Worm (Caenorhabditis elegans) whole organism, L1 larva: Measurements from ENCODE around the gene T05C12.1.

ENCODE experiments used
- C04F5.9 ChIP-seq: sonication (generic microtip); optimal IDR thresholded peaks from 2 replicates; lab custom pipeline; 2016; ENCODE audit warnings: missing genetic modification characterization, missing compliant biosample characterization
- C16A3.4 ChIP-seq: fragments of 150-350 bp; optimal IDR thresholded peaks from 2 replicates; lab custom pipeline; 2014; ENCODE audit warnings: missing biosample characterization, missing genetic modification characterization
- C34B4.2 ChIP-seq: sonication (generic microtip); optimal IDR thresholded peaks from 2 replicates; lab custom pipeline; 2017; ENCODE audit warnings: mild to moderate bottlenecking, missing genetic modification characterization, missing compliant biosample characterization
- F16B12.6 ChIP-seq: fragments of 150-350 bp; optimal IDR thresholded peaks from 2 replicates; lab custom pipeline; 2014; ENCODE audit warnings: missing biosample characterization, missing genetic modification characterization
- aly-2 ChIP-seq: fragments of 150-350 bp; optimal IDR thresholded peaks from 2 replicates; lab custom pipeline; 2014; ENCODE audit warnings: missing biosample characterization, missing genetic modification characterization
- ama-1 ChIP-seq: fragments of 150-350 bp; optimal IDR thresholded peaks from 2 replicates; lab custom pipeline; 2014
- ceh-82 ChIP-seq, 3 experiments: fragments of 150-350 bp in 1 of 3; sonication (generic microtip) in 2 of 3; optimal IDR thresholded peaks; 2 replicates each; lab custom pipeline; 2014 to 2017; ENCODE audit warnings: missing biosample characterization in 3 of 3, missing genetic modification characterization in 3 of 3
- ceh-90 ChIP-seq: sonication (generic microtip); optimal IDR thresholded peaks from 2 replicates; lab custom pipeline; 2016; ENCODE audit warnings: missing genetic modification characterization, missing compliant biosample characterization
- ces-1 ChIP-seq: fragments of 150-350 bp; optimal IDR thresholded peaks from 2 replicates; lab custom pipeline; 2014; ENCODE audit warnings: missing biosample characterization, missing genetic modification reagents, missing genetic modification characterization
- dsc-1 ChIP-seq: sonication (generic microtip); optimal IDR thresholded peaks from 2 replicates; lab custom pipeline; 2016; ENCODE audit warnings: mild to moderate bottlenecking, missing genetic modification characterization, missing compliant biosample characterization
- efl-1 ChIP-seq, 4 experiments: fragments of 150-350 bp; optimal IDR thresholded peaks in 3 of 4; peaks in 1 of 4; 1 replicate in 1 of 4; 2 replicates in 3 of 4; lab custom pipeline; 2014; ENCODE audit warnings: missing biosample characterization in 2 of 4, missing genetic modification characterization in 2 of 4, missing genetic modification reagents in 2 of 4
- efl-3 ChIP-seq: fragments of 200-800 bp; sonication (Bioruptor generic); optimal IDR thresholded peaks from 2 replicates; lab custom pipeline; 2018; ENCODE audit warnings: mild to moderate bottlenecking, missing genetic modification characterization, missing compliant biosample characterization
- egl-13 ChIP-seq: sonication (generic microtip); optimal IDR thresholded peaks from 2 replicates; lab custom pipeline; 2016; ENCODE audit warnings: missing genotype, missing genetic modification reagents, missing genetic modification characterization, missing compliant biosample characterization
- egl-27 ChIP-seq, 2 experiments: fragments of 150-350 bp in 1 of 2; sonication (generic microtip); optimal IDR thresholded peaks; 3 replicates each; lab custom pipeline; 2017 to 2018; ENCODE audit warnings: missing biosample characterization in 2 of 2, missing genetic modification characterization in 2 of 2, missing genetic modification reagents in 2 of 2
- elt-2 ChIP-seq: sonication (generic microtip); optimal IDR thresholded peaks from 2 replicates; lab custom pipeline; 2016; ENCODE audit warnings: missing genetic modification characterization, mild to moderate bottlenecking, inconsistent platforms, missing compliant biosample characterization, missing genetic modification reagents
- fos-1 ChIP-seq: fragments of 150-350 bp; optimal IDR thresholded peaks from 2 replicates; lab custom pipeline; 2014; ENCODE audit warnings: missing biosample characterization, missing genetic modification characterization
- grh-1 ChIP-seq: fragments of 200-800 bp; sonication (Bioruptor generic); IDR thresholded peaks from 2 replicates; pipeline ENCODE4 v1.3.6; 2022; ENCODE audit warnings: missing genetic modification reagents, missing genetic modification characterization, missing compliant biosample characterization
- hlh-4 ChIP-seq: sonication (generic microtip); optimal IDR thresholded peaks from 2 replicates; lab custom pipeline; 2016; ENCODE audit warnings: mild to moderate bottlenecking, missing genetic modification characterization, missing compliant biosample characterization
- hpl-2 ChIP-seq: fragments of 150-350 bp; optimal IDR thresholded peaks from 2 replicates; lab custom pipeline; 2014; ENCODE audit warnings: missing biosample characterization, missing genetic modification reagents, missing genetic modification characterization
- jun-1 ChIP-seq: fragments of 150-350 bp; optimal IDR thresholded peaks from 2 replicates; lab custom pipeline; 2014; ENCODE audit warnings: missing biosample characterization, missing genetic modification reagents, missing genetic modification characterization
- lin-13 ChIP-seq: fragments of 150-350 bp; optimal IDR thresholded peaks from 2 replicates; lab custom pipeline; 2014; ENCODE audit warnings: missing biosample characterization, missing genetic modification reagents, missing genetic modification characterization
- lin-14 ChIP-seq: fragments of 200-800 bp; sonication (Bioruptor generic); optimal IDR thresholded peaks from 2 replicates; lab custom pipeline; 2018; ENCODE audit warnings: mild to moderate bottlenecking, missing genetic modification characterization, moderate library complexity, missing compliant biosample characterization
- lin-15B ChIP-seq: fragments of 150-350 bp; sonication (generic microtip); optimal IDR thresholded peaks from 3 replicates; lab custom pipeline; 2014; ENCODE audit warnings: missing biosample characterization, missing genetic modification characterization
- lin-35 ChIP-seq, 2 experiments: fragments of 150-350 bp; optimal IDR thresholded peaks; 2 replicates each; lab custom pipeline; 2014; ENCODE audit warnings: missing biosample characterization in 2 of 2, missing genetic modification characterization in 2 of 2, missing genetic modification reagents in 2 of 2
- lin-39 ChIP-seq: fragments of 150-350 bp; optimal IDR thresholded peaks from 2 replicates; lab custom pipeline; 2014; ENCODE audit warnings: missing biosample characterization, missing genetic modification reagents, missing genetic modification characterization
- mab-9 ChIP-seq: fragments of 200-800 bp; sonication (Bioruptor generic); IDR thresholded peaks from 2 replicates; pipeline ENCODE4 v1.3.6; 2022; ENCODE audit warnings: missing genetic modification reagents, missing genetic modification characterization, missing compliant biosample characterization
- mdl-1 ChIP-seq, 2 experiments: fragments of 150-350 bp; optimal IDR thresholded peaks; 2 replicates each; lab custom pipeline; 2014 to 2017; ENCODE audit warnings: missing biosample characterization in 2 of 2, missing genetic modification characterization in 2 of 2, inconsistent platforms in 1 of 2
- mef-2 ChIP-seq: fragments of 150-350 bp; optimal IDR thresholded peaks from 2 replicates; lab custom pipeline; 2014; ENCODE audit warnings: missing biosample characterization, missing genetic modification characterization
- nhr-19 ChIP-seq: fragments of 200-800 bp; sonication (Bioruptor generic); conservative IDR thresholded peaks from 2 replicates; pipeline ENCODE4 v1.3.6; 2022; ENCODE audit warnings: missing genetic modification characterization, missing compliant biosample characterization
- nhr-20 ChIP-seq: sonication (generic microtip); optimal IDR thresholded peaks from 2 replicates; lab custom pipeline; 2016; ENCODE audit warnings: mild to moderate bottlenecking, missing genetic modification characterization, missing compliant biosample characterization
- nhr-237 ChIP-seq: fragments of 150-350 bp; optimal IDR thresholded peaks from 2 replicates; lab custom pipeline; 2014; ENCODE audit warnings: missing biosample characterization, missing genetic modification characterization
- nhr-28 ChIP-seq: fragments of 150-350 bp; optimal IDR thresholded peaks from 2 replicates; lab custom pipeline; 2014; ENCODE audit warnings: missing biosample characterization, missing genetic modification characterization
- nhr-47 ChIP-seq: sonication (generic microtip); optimal IDR thresholded peaks from 2 replicates; lab custom pipeline; 2016; ENCODE audit warnings: mild to moderate bottlenecking, missing genetic modification characterization, moderate library complexity, missing compliant biosample characterization
- nhr-71 ChIP-seq: sonication (generic microtip); optimal IDR thresholded peaks from 2 replicates; lab custom pipeline; 2016; ENCODE audit warnings: mild to moderate bottlenecking, missing genetic modification characterization, moderate library complexity, missing compliant biosample characterization
- nhr-76 ChIP-seq: sonication (generic microtip); optimal IDR thresholded peaks from 2 replicates; lab custom pipeline; 2017; ENCODE audit warnings: missing biosample characterization, missing genetic modification characterization
- nhr-84 ChIP-seq: sonication (generic microtip); optimal IDR thresholded peaks from 2 replicates; lab custom pipeline; 2017; ENCODE audit warnings: missing biosample characterization, missing genetic modification characterization
- nhr-85 ChIP-seq: sonication (generic microtip); peaks from one replicate; lab custom pipeline; 2016; ENCODE audit warnings: missing genetic modification characterization, inconsistent platforms, missing compliant biosample characterization
- nhr-90 ChIP-seq: sonication (generic microtip); optimal IDR thresholded peaks from 2 replicates; lab custom pipeline; 2016; ENCODE audit warnings: mild to moderate bottlenecking, missing genetic modification characterization, missing compliant biosample characterization; ENCODE audit not compliant: poor library complexity
- pag-3 ChIP-seq: sonication (generic microtip); optimal IDR thresholded peaks from 2 replicates; lab custom pipeline; 2017; ENCODE audit warnings: missing genetic modification characterization, mild to moderate bottlenecking, missing compliant biosample characterization, antibody characterized with exemption, borderline replicate concordance; ENCODE audit not compliant: insufficient read depth
- pax-3 ChIP-seq: fragments of 200-800 bp; sonication (Bioruptor generic); optimal IDR thresholded peaks from 2 replicates; lab custom pipeline; 2018; ENCODE audit warnings: mild to moderate bottlenecking, missing genetic modification characterization, moderate library complexity, missing compliant biosample characterization
- pqm-1 ChIP-seq: sonication (generic microtip); optimal IDR thresholded peaks from 3 replicates; lab custom pipeline; 2017; ENCODE audit warnings: missing biosample characterization, missing genetic modification characterization
- skn-1 ChIP-seq: fragments of 150-350 bp; optimal IDR thresholded peaks from 2 replicates; lab custom pipeline; 2014; ENCODE audit warnings: missing biosample characterization, missing genetic modification characterization
- sox-4 ChIP-seq: sonication (generic microtip); optimal IDR thresholded peaks from 2 replicates; lab custom pipeline; 2016; ENCODE audit warnings: missing genetic modification characterization, missing compliant biosample characterization
- sptf-1 ChIP-seq: fragments of 150-350 bp; optimal IDR thresholded peaks from 2 replicates; lab custom pipeline; 2014; ENCODE audit warnings: missing biosample characterization, missing genetic modification characterization
- sup-37 ChIP-seq: fragments of 200-800 bp; sonication (Bioruptor generic); optimal IDR thresholded peaks from 2 replicates; lab custom pipeline; 2018; ENCODE audit warnings: mild to moderate bottlenecking, missing genetic modification characterization, missing compliant biosample characterization
- swsn-7 ChIP-seq: sonication (generic microtip); optimal IDR thresholded peaks from 2 replicates; lab custom pipeline; 2016; ENCODE audit warnings: missing genetic modification characterization, missing compliant biosample characterization
- tbx-2 ChIP-seq: sonication (generic microtip); optimal IDR thresholded peaks from 2 replicates; lab custom pipeline; 2016; ENCODE audit warnings: missing genetic modification characterization, missing compliant biosample characterization
- unc-62 ChIP-seq: fragments of 150-350 bp; optimal IDR thresholded peaks from 2 replicates; lab custom pipeline; 2014; ENCODE audit warnings: missing biosample characterization, missing genetic modification reagents, missing genetic modification characterization
- unc-86 ChIP-seq: sonication (generic microtip); optimal IDR thresholded peaks from 2 replicates; lab custom pipeline; 2016; ENCODE audit warnings: missing genetic modification characterization, missing compliant biosample characterization
- unc-98 ChIP-seq: fragments of 200-800 bp; sonication (Bioruptor generic); IDR thresholded peaks from 2 replicates; pipeline ENCODE4 v1.3.6; 2022; ENCODE audit warnings: missing genetic modification characterization, missing compliant biosample characterization
- vab-15 ChIP-seq: sonication (generic microtip); optimal IDR thresholded peaks from 2 replicates; lab custom pipeline; 2017; ENCODE audit warnings: missing genotype, mild to moderate bottlenecking, missing genetic modification characterization, missing compliant biosample characterization
- xbp-1 ChIP-seq: sonication (generic microtip); optimal IDR thresholded peaks from 2 replicates; lab custom pipeline; 2016; ENCODE audit warnings: missing genetic modification characterization, missing compliant biosample characterization
- zip-4 ChIP-seq: fragments of 200-800 bp; sonication (Bioruptor generic); optimal IDR thresholded peaks from 2 replicates; lab custom pipeline; 2018; ENCODE audit warnings: mild to moderate bottlenecking, missing genetic modification characterization, moderate library complexity, missing compliant biosample characterization
- ztf-11 ChIP-seq, 2 experiments: sonication (generic microtip); optimal IDR thresholded peaks; 2 replicates each; lab custom pipeline; 2016 to 2017; ENCODE audit warnings: missing genetic modification characterization in 2 of 2, missing biosample characterization in 1 of 2, missing compliant biosample characterization in 1 of 2

The T05C12.1 gene

DNA sequence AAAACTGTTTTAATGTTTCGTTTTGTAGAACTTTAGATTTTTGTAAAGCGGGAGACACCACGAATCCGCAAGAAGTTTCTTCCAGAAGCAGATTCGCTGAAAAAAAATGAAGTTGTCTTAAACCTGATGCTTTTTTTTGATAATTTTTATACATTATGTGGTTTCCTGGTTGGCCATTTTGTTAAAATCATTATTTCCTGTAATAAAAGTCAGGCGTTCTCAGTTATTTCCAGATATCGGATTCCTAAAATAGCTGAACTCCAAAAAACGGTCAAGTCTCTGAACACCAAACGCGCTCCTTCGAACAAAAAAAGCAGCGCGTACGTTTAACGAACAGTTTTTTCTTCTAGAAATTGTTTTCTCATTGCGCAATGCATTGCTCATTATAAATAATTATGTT, 36.1 kb upstream of the T05C12.1 start (continued):
- no peak for TF ChIP-seq egl-27 (tag; optimal IDR thresholded peaks at IDR 0.05; lab: Kevin White, UChicago)
- no peak for TF ChIP-seq unc-98 (GFP tag; lab: Robert Waterston, UW)
- TF ChIP-seq nhr-71 (tag; lab: Kevin White, UChicago) = peak; percentile 54
- no peak for TF ChIP-seq efl-3 (GFP tag; lab: Kevin White, UChicago)
- TF ChIP-seq jun-1 = no peak
- no peak for TF ChIP-seq nhr-90 (tag; lab: Kevin White, UChicago)
- no peak for TF ChIP-seq vab-15 (tag; lab: Kevin White, UChicago)
- TF ChIP-seq sptf-1 = no peak
- TF ChIP-seq hpl-2 (GFP tag; lab: Kevin White, UChicago) = no peak
- TF ChIP-seq aly-2 = no peak
- TF ChIP-seq ceh-82 (tag; optimal IDR thresholded peaks at IDR 0.05; lab: Kevin White, UChicago) = no peak
- peak; percentile 37 for TF ChIP-seq pax-3 (tag; lab: Kevin White, UChicago)
- peak; percentile 24 for TF ChIP-seq F16B12.6 (tag; lab: Kevin White, UChicago)
- no peak for TF ChIP-seq sup-37 (GFP tag; lab: Kevin White, UChicago)
- no peak for TF ChIP-seq mdl-1 (tag; optimal IDR thresholded peaks at IDR 0.05; lab: Kevin White, UChicago)
- no peak for TF ChIP-seq pag-3
- no peak for TF ChIP-seq mef-2 (tag; lab: Kevin White, UChicago)
- TF ChIP-seq nhr-76 (tag; lab: Kevin White, UChicago) = no peak
- no peak for TF ChIP-seq ces-1 (GFP tag; lab: Kevin White, UChicago)
- TF ChIP-seq nhr-85 = peak; percentile 68
- no peak for TF ChIP-seq unc-62
- no peak for TF ChIP-seq mab-9
- no peak for TF ChIP-seq lin-39 (tag; lab: Kevin White, UChicago)
- no peak for TF ChIP-seq nhr-84 (tag; lab: Kevin White, UChicago)
- no peak for TF ChIP-seq fos-1 (tag; lab: Kevin White, UChicago)
- no peak for TF ChIP-seq ceh-90
- TF ChIP-seq ztf-11 (tag; optimal IDR thresholded peaks at IDR 0.05; lab: Kevin White, UChicago) = no peak
- no peak for TF ChIP-seq egl-13 (tag; lab: Kevin White, UChicago)
- no peak for TF ChIP-seq lin-15B (tag; lab: Kevin White, UChicago)
- TF ChIP-seq C34B4.2 (tag; lab: Kevin White, UChicago) = no peak
- peak; percentile 24 for TF ChIP-seq nhr-20 (tag; lab: Kevin White, UChicago)
- no peak for TF ChIP-seq tbx-2 (tag; lab: Kevin White, UChicago)
- peak; percentile 39 to 85 for TF ChIP-seq lin-35 (GFP tag; optimal IDR thresholded peaks at IDR 0.05; lab: Kevin White, UChicago)
- no peak for TF ChIP-seq swsn-7 (tag; lab: Kevin White, UChicago)
- TF ChIP-seq hlh-4 (tag; lab: Kevin White, UChicago) = no peak
- no peak for TF ChIP-seq nhr-28 (tag; lab: Kevin White, UChicago)
- peak; percentile 23 for TF ChIP-seq nhr-47
- TF ChIP-seq C16A3.4 (tag; lab: Kevin White, UChicago) = no peak
- TF ChIP-seq unc-86 (tag; lab: Kevin White, UChicago) = no peak
- peak; percentile 65 to 73 for TF ChIP-seq efl-1 (optimal IDR thresholded peaks at IDR 0.05; lab: Kevin White, UChicago)
- TF ChIP-seq efl-1 (GFP tag; optimal IDR thresholded peaks at IDR 0.05 in 1 of 2; lab: Kevin White, UChicago) = peak; percentile 65 to 97
- TF ChIP-seq zip-4 (GFP tag; lab: Kevin White, UChicago) = no peak
- no peak for TF ChIP-seq grh-1 (GFP tag; lab: Robert Waterston, UW)
- TF ChIP-seq elt-2 (tag; lab: Kevin White, UChicago) = no peak
- no peak for TF ChIP-seq ama-1
- TF ChIP-seq lin-13 (GFP tag; lab: Kevin White, UChicago) = peak; percentile 34
- no peak for TF ChIP-seq nhr-19
- TF ChIP-seq dsc-1 = peak; percentile 7
- TF ChIP-seq C04F5.9 (tag; lab: Kevin White, UChicago) = no peak
- peak; percentile 33 for TF ChIP-seq skn-1 (tag; lab: Kevin White, UChicago)
- TF ChIP-seq nhr-237 (tag; lab: Kevin White, UChicago) = peak; percentile 35
- no peak for TF ChIP-seq sox-4 (tag; lab: Kevin White, UChicago)
- TF ChIP-seq pqm-1 (tag; lab: Kevin White, UChicago) = no peak
- TF ChIP-seq xbp-1 = peak; percentile 1
- peak; percentile 46 for TF ChIP-seq lin-14 (GFP tag; lab: Kevin White, UChicago)
